Worm (Caenorhabditis elegans) whole organism, midembryonic: Measurements from ENCODE around the gene F09E10.7.

ENCODE experiments used
- T22C8.4 ChIP-seq: fragments of 200-800 bp; sonication (Bioruptor generic); IDR thresholded peaks from 2 replicates; pipeline ENCODE4 v1.3.6; 2022; ENCODE audit warnings: missing genetic modification characterization, missing compliant biosample characterization
- cog-1 ChIP-seq: sonication (generic microtip); optimal IDR thresholded peaks from 2 replicates; lab custom pipeline; 2016; ENCODE audit warnings: missing genetic modification characterization, missing compliant biosample characterization
- flt-1 ChIP-seq: fragments of 200-800 bp; sonication (Bioruptor generic); IDR thresholded peaks from 2 replicates; pipeline ENCODE4 v1.3.6; 2022; ENCODE audit warnings: missing genetic modification characterization, missing compliant biosample characterization
- med-1 ChIP-seq: sonication (generic microtip); optimal IDR thresholded peaks from 2 replicates; lab custom pipeline; 2017; ENCODE audit warnings: missing genetic modification characterization, mild to moderate bottlenecking, missing compliant biosample characterization, antibody characterized with exemption, missing genetic modification reagents; ENCODE audit not compliant: insufficient read depth
- ref-1 ChIP-seq: fragments of 200-800 bp; sonication (Bioruptor generic); conservative IDR thresholded peaks from 2 replicates; pipeline ENCODE4 v1.3.6; 2022; ENCODE audit warnings: missing genetic modification reagents, missing genetic modification characterization, missing compliant biosample characterization
- tab-1 ChIP-seq: fragments of 200-800 bp; sonication (Bioruptor generic); IDR thresholded peaks from 2 replicates; pipeline ENCODE4 v1.3.6; 2022; ENCODE audit warnings: missing genetic modification characterization, missing compliant biosample characterization
- ztf-23 ChIP-seq: fragments of 200-800 bp; sonication (Bioruptor generic); IDR thresholded peaks from 2 replicates; pipeline ENCODE4 v1.3.6; 2022; ENCODE audit warnings: missing genetic modification reagents, missing genetic modification characterization, missing compliant biosample characterization
- ztf-29 ChIP-seq: fragments of 200-800 bp; sonication (Bioruptor generic); IDR thresholded peaks from 2 replicates; pipeline ENCODE4 v1.3.6; 2022; ENCODE audit warnings: missing genetic modification reagents, missing genetic modification characterization, missing compliant biosample characterization

ce11 chrX:1458793-1459192 is 42.9 kb downstream of the F09E10.7 start, which contains the start of gene D1005.2:
- TF ChIP-seq tab-1 (GFP tag; lab: Robert Waterston, UW), result no peak
- TF ChIP-seq ztf-29 (GFP tag; lab: Robert Waterston, UW), result no peak
- no peak for TF ChIP-seq med-1 (GFP tag; lab: Kevin White, UChicago)
- TF ChIP-seq ztf-23 (GFP tag; lab: Robert Waterston, UW), result no peak
- no peak for TF ChIP-seq flt-1 (GFP tag; lab: Robert Waterston, UW)
- TF ChIP-seq T22C8.4 (GFP tag; lab: Robert Waterston, UW), result no peak
- TF ChIP-seq cog-1 (tag; lab: Kevin White, UChicago), result no peak
- no peak for TF ChIP-seq ref-1 (GFP tag; lab: Robert Waterston, UW)
